Worm (Caenorhabditis elegans): Measurements from ENCODE around the gene zip-8.

The zip-8 gene

DNA sequence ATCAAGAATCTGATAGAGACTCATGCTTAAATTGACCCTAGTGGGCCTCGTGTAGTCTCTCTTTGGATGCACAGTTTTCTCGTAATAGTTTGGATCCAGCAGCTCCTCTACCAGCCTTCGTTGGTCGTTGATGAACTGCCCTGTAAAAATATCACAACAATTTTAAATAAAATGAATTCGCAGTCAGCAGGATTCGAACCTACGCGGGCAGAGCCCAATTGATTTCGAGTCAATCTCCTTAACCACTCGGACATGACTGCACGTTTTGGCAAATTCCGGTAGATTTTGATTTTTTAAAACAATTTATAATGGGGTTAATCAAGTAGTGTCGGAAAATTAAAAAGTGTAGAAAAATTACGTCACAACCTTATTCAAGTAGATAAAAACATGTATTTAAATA lies 35.0 kb downstream of the zip-8 start:
- TF ChIP-seq F44E2.7 (GFP tag; IDR thresholded peaks at IDR 0.05) (peak; percentile 61; the same call in 1 of the 2 replicates), lim-7 (GFP tag; IDR thresholded peaks at IDR 0.05) (0 out of 2 replicates have a peak, but pooled peaks have one; percentile 54), F26F4.8 (GFP tag; conservative IDR thresholded peaks at IDR 0.05) (0 out of 2 replicates have a peak, but pooled peaks have one; percentile 8)

- TF ChIP-seq mdl-1 (tag; optimal IDR thresholded peaks at IDR 0.05) = no peak
- no peak for TF ChIP-seq F26F4.8 (GFP tag; conservative IDR thresholded peaks at IDR 0.05)
Measured at ce11 chrIII:6514673-6515072, 35.9 kb downstream of the zip-8 start, which contains the start of gene acr-5. TSS of gene acr-5 (minus strand) at chrIII:6514773.

DNA sequence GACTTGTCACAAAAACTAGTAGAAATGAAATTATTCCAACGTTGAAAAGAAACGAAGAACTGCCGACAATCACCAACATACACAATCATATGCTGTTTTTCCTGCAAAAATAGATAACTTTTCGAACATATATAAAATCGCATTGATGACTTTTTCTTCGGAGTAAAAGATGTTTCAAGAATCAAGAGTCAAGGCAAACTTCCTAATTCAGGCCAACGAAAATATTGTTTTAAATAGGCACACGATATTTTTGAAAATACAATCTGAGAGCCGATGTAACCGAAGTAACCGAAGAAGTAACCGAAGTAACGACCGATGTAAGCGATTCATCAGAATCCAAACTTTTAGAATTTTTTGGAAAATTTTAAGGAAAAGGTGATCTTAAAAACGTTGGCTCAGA lies 41.2 kb downstream of the zip-8 start, which contains the start of gene C09E7.10:
TSS of gene C09E7.10 (minus strand) at position 101 of the 400 bp plus-strand sequence.
- TF ChIP-seq daf-8 (GFP tag; IDR thresholded peaks at IDR 0.05) (no peak), pha-4 (GFP tag; IDR thresholded peaks at IDR 0.05) (no peak), pha-4 (tag; optimal IDR thresholded peaks at IDR 0.05) (no peak), lin-39 (tag; optimal IDR thresholded peaks at IDR 0.05) (no peak), lsy-2 (tag; optimal IDR thresholded peaks at IDR 0.05) (no peak), lin-15B (tag; optimal IDR thresholded peaks at IDR 0.05) (no peak), ZK546.5 (tag; optimal IDR thresholded peaks at IDR 0.05) (no peak), ceh-62 (tag; optimal IDR thresholded peaks at IDR 0.05) (no peak), php-3 (GFP tag; IDR thresholded peaks at IDR 0.05) (no peak), ceh-82 (tag; optimal IDR thresholded peaks at IDR 0.05) (no peak), nhr-42 (GFP tag; IDR thresholded peaks at IDR 0.05) (no peak), nhr-28 (tag; optimal IDR thresholded peaks at IDR 0.05) (no peak), ztf-11 (tag; optimal IDR thresholded peaks at IDR 0.05) (no peak), dmd-8 (GFP tag; IDR thresholded peaks at IDR 0.05) (no peak), D1046.2 (GFP tag; IDR thresholded peaks at IDR 0.05) (no peak)

- TF ChIP-seq lin-15B (tag; optimal IDR thresholded peaks at IDR 0.05) (no peak), nhr-41 (GFP tag; IDR thresholded peaks at IDR 0.05) (no peak), spr-3 (GFP tag; optimal IDR thresholded peaks at IDR 0.05) (no peak), snpc-1.2 (GFP tag; IDR thresholded peaks at IDR 0.05) (no peak), attf-4 (tag; optimal IDR thresholded peaks at IDR 0.05) (no peak), ZK546.5 (tag; optimal IDR thresholded peaks at IDR 0.05) (no peak), daf-16 (GFP tag; optimal IDR thresholded peaks at IDR 0.05) (no peak), daf-16 (tag; optimal IDR thresholded peaks at IDR 0.05) (no peak), F10B5.3 (tag; optimal IDR thresholded peaks at IDR 0.05) (no peak), lin-1 (GFP tag; IDR thresholded peaks at IDR 0.05) (no peak), zfp-3 (GFP tag; conservative IDR thresholded peaks at IDR 0.05) (no peak), ama-1 (optimal IDR thresholded peaks at IDR 0.05) (no peak), lin-38 (GFP tag; IDR thresholded peaks at IDR 0.05) (no peak)
Measured at ce11 chrIII:6525557-6525956, 46.8 kb downstream of the zip-8 start, which contains the start of gene oig-1. TSS of gene oig-1 (minus strand) at chrIII:6525657.

- TF ChIP-seq mep-1 (tag; optimal IDR thresholded peaks at IDR 0.05) = no peak
- TF ChIP-seq unc-39 (tag; optimal IDR thresholded peaks at IDR 0.05) = no peak
- no peak for TF ChIP-seq egl-27 (tag; optimal IDR thresholded peaks at IDR 0.05)
- TF ChIP-seq daf-8 (GFP tag; IDR thresholded peaks at IDR 0.05) = no peak
- TF ChIP-seq attf-4 (tag; optimal IDR thresholded peaks at IDR 0.05) = no peak
- TF ChIP-seq gei-8 (GFP tag; optimal IDR thresholded peaks at IDR 0.05) = no peak
- no peak for TF ChIP-seq D1046.2 (GFP tag; IDR thresholded peaks at IDR 0.05)
- no peak for TF ChIP-seq ama-1 (optimal IDR thresholded peaks at IDR 0.05)
- TF ChIP-seq set-16 (GFP tag; IDR thresholded peaks at IDR 0.05) = no peak
- no peak for TF ChIP-seq dve-1 (tag; optimal IDR thresholded peaks at IDR 0.05; ENCODE audit: insufficient read depth)
- no peak for TF ChIP-seq fkh-10 (GFP tag; optimal IDR thresholded peaks at IDR 0.05)
- TF ChIP-seq F10B5.3 (tag; optimal IDR thresholded peaks at IDR 0.05) = no peak
- TF ChIP-seq nhr-111 (GFP tag; optimal IDR thresholded peaks at IDR 0.05) = no peak
- no peak for TF ChIP-seq arid-1 (GFP tag; conservative IDR thresholded peaks at IDR 0.05)
- TF ChIP-seq mes-2 (tag; optimal IDR thresholded peaks at IDR 0.05; ENCODE audit: poor library complexity, severe bottlenecking) = no peak
- TF ChIP-seq rbr-2 (tag; optimal IDR thresholded peaks at IDR 0.05) = no peak
- no peak for TF ChIP-seq lin-38 (GFP tag; IDR thresholded peaks at IDR 0.05)
- no peak for TF ChIP-seq egl-43 (GFP tag; IDR thresholded peaks at IDR 0.05)
- no peak for TF ChIP-seq T26A8.4 (GFP tag; IDR thresholded peaks at IDR 0.05)
Measured at ce11 chrIII:6527902-6528301, 49.1 kb downstream of the zip-8 start, which contains the start of gene pqn-10. TSS of gene pqn-10 (plus strand) at chrIII:6528202.

All from whole organism, L4 larva.